Fruit fly (Drosophila melanogaster) whole organism, prepupa: Measurements from ENCODE around the gene RpL7-like.

Experiments used
- CG10631 ChIP-seq: fragments of 200-800 bp; sonication (Bioruptor generic); optimal IDR thresholded peaks from 2 replicates; lab custom pipeline; 2016; ENCODE audit warnings: missing biosample characterization, missing genetic modification characterization
- CG10669 ChIP-seq: fragments of 200-800 bp; sonication (Bioruptor generic); optimal IDR thresholded peaks from 3 replicates; lab custom pipeline; 2018; ENCODE audit warnings: missing biosample characterization, mild to moderate bottlenecking, missing genetic modification characterization, moderate library complexity
- CG11294 ChIP-seq: fragments of 200-800 bp; sonication (Bioruptor generic); IDR thresholded peaks from 2 replicates; pipeline ENCODE4 v1.3.6; 2022; ENCODE audit warnings: missing biosample characterization, missing genetic modification characterization
- CG11762 ChIP-seq: fragments of 200-800 bp; sonication (Bioruptor generic); optimal IDR thresholded peaks from 3 replicates; lab custom pipeline; 2016; ENCODE audit warnings: missing biosample characterization, missing genetic modification characterization; ENCODE audit not compliant: insufficient read depth
- CG11902 ChIP-seq: fragments of 200-800 bp; sonication (Bioruptor generic); optimal IDR thresholded peaks from 3 replicates; lab custom pipeline; 2016; ENCODE audit warnings: missing biosample characterization, missing genetic modification characterization
- CG15336 ChIP-seq: fragments of 200-800 bp; sonication (Bioruptor generic); IDR thresholded peaks from 2 replicates; pipeline ENCODE4 v1.3.6; 2022; ENCODE audit warnings: missing biosample characterization, missing genetic modification characterization
- CG1621 ChIP-seq: fragments of 200-800 bp; sonication (Bioruptor generic); optimal IDR thresholded peaks from 3 replicates; lab custom pipeline; 2018; ENCODE audit warnings: missing biosample characterization, mild to moderate bottlenecking, missing genetic modification characterization
- CG16779 ChIP-seq: fragments of 200-800 bp; sonication (Bioruptor generic); optimal IDR thresholded peaks from 3 replicates; lab custom pipeline; 2017; ENCODE audit warnings: missing biosample characterization, mild to moderate bottlenecking, missing genetic modification characterization
- CG3032 ChIP-seq: fragments of 200-800 bp; optimal IDR thresholded peaks from 2 replicates; lab custom pipeline; 2019; ENCODE audit warnings: missing biosample characterization, mild to moderate bottlenecking, missing genetic modification characterization, moderate library complexity
- CG34406 ChIP-seq: fragments of 200-800 bp; sonication (Bioruptor generic); optimal IDR thresholded peaks from 3 replicates; lab custom pipeline; 2016; ENCODE audit warnings: missing biosample characterization, missing genetic modification characterization
- CG3919 ChIP-seq: fragments of 200-800 bp; sonication (Bioruptor generic); optimal IDR thresholded peaks from 3 replicates; lab custom pipeline; 2016; ENCODE audit warnings: missing biosample characterization, missing genetic modification characterization
- CG6163 ChIP-seq: fragments of 200-800 bp; sonication (Bioruptor generic); IDR thresholded peaks from 3 replicates; pipeline ENCODE4 v1.3.6; 2022; ENCODE audit warnings: missing biosample characterization, missing genetic modification characterization
- CG6792 ChIP-seq: fragments of 200-800 bp; sonication (Bioruptor generic); optimal IDR thresholded peaks from 3 replicates; lab custom pipeline; 2016; ENCODE audit warnings: missing biosample characterization, missing genetic modification characterization
- CG6808 ChIP-seq: fragments of 200-800 bp; sonication (Bioruptor generic); optimal IDR thresholded peaks from 3 replicates; lab custom pipeline; 2017; ENCODE audit warnings: missing biosample characterization, missing genetic modification characterization, mild to moderate bottlenecking, moderate library complexity, missing genetic modification reagents
- CG6854 ChIP-seq: fragments of 200-800 bp; sonication (Bioruptor generic); optimal IDR thresholded peaks from 2 replicates; lab custom pipeline; 2017; ENCODE audit warnings: missing biosample characterization, mild to moderate bottlenecking, missing genetic modification characterization
- CG7368 ChIP-seq: fragments of 200-800 bp; sonication (Bioruptor generic); optimal IDR thresholded peaks from 3 replicates; lab custom pipeline; 2016; ENCODE audit warnings: missing biosample characterization, missing genetic modification characterization
- CG8119 ChIP-seq: fragments of 200-800 bp; sonication (Bioruptor generic); IDR thresholded peaks from 3 replicates; pipeline ENCODE4 v1.3.6; 2022; ENCODE audit warnings: missing biosample characterization, missing genetic modification characterization
- CG8319 ChIP-seq: fragments of 200-800 bp; sonication (Bioruptor generic); optimal IDR thresholded peaks from 3 replicates; lab custom pipeline; 2016; ENCODE audit warnings: missing biosample characterization, missing genetic modification characterization
- CG8632 ChIP-seq: fragments of 200-800 bp; sonication (Bioruptor generic); optimal IDR thresholded peaks from 3 replicates; lab custom pipeline; 2016; ENCODE audit warnings: missing biosample characterization, missing genetic modification characterization
- CG9139 ChIP-seq: fragments of 200-800 bp; sonication (Bioruptor generic); optimal IDR thresholded peaks from 3 replicates; lab custom pipeline; 2017; ENCODE audit warnings: missing biosample characterization, mild to moderate bottlenecking, missing genetic modification characterization
- Eip78C ChIP-seq: fragments of 200-800 bp; sonication (Bioruptor generic); peaks from one replicate; lab custom pipeline; 2016; ENCODE audit warnings: missing biosample characterization, missing genetic modification characterization
- Eip93F ChIP-seq: fragments of 200-800 bp; sonication (Bioruptor generic); optimal IDR thresholded peaks from 2 replicates; lab custom pipeline; 2016; ENCODE audit warnings: missing biosample characterization, mild to moderate bottlenecking, missing genetic modification characterization
- Ets21C ChIP-seq: fragments of 200-800 bp; sonication (Bioruptor generic); optimal IDR thresholded peaks from 3 replicates; lab custom pipeline; 2016; ENCODE audit warnings: missing biosample characterization, missing genetic modification characterization
- Ets96B ChIP-seq: fragments of 200-800 bp; optimal IDR thresholded peaks from 2 replicates; lab custom pipeline; 2019; ENCODE audit warnings: missing biosample characterization, mild to moderate bottlenecking, missing genetic modification characterization, moderate library complexity
- Gug ChIP-seq: fragments of 200-800 bp; sonication (Bioruptor generic); IDR thresholded peaks from 2 replicates; pipeline ENCODE4 v1.3.6; 2022; ENCODE audit warnings: missing biosample characterization, missing genetic modification characterization
- Hr38 ChIP-seq: sonication (Bioruptor generic); optimal IDR thresholded peaks from 2 replicates; lab custom pipeline; 2016; ENCODE audit warnings: missing biosample characterization, missing genetic modification characterization
- Lpt ChIP-seq: fragments of 200-800 bp; sonication (Bioruptor generic); optimal IDR thresholded peaks from 3 replicates; lab custom pipeline; 2016; ENCODE audit warnings: missing biosample characterization, missing genetic modification characterization
- OdsH ChIP-seq: fragments of 200-800 bp; sonication (Bioruptor generic); optimal IDR thresholded peaks from 3 replicates; lab custom pipeline; 2016; ENCODE audit warnings: missing biosample characterization, missing genetic modification characterization
- Smox ChIP-seq: fragments of 200-800 bp; sonication (Bioruptor generic); optimal IDR thresholded peaks from 3 replicates; lab custom pipeline; 2016; ENCODE audit warnings: missing biosample characterization, missing genetic modification characterization
- Sox14 ChIP-seq: fragments of 200-800 bp; sonication (Bioruptor generic); optimal IDR thresholded peaks from 3 replicates; lab custom pipeline; 2016; ENCODE audit warnings: missing biosample characterization, missing genetic modification characterization
- achi ChIP-seq: fragments of 200-800 bp; sonication (Bioruptor generic); optimal IDR thresholded peaks from 3 replicates; lab custom pipeline; 2016; ENCODE audit warnings: missing biosample characterization, missing genetic modification characterization
- acj6 ChIP-seq: fragments of 200-800 bp; sonication (Bioruptor generic); optimal IDR thresholded peaks from 3 replicates; lab custom pipeline; 2016; ENCODE audit warnings: missing biosample characterization, missing genetic modification characterization
- cyc ChIP-seq: fragments of 200-800 bp; sonication (Bioruptor generic); optimal IDR thresholded peaks from 3 replicates; lab custom pipeline; 2016; ENCODE audit warnings: missing biosample characterization, missing genetic modification characterization
- dac ChIP-seq: fragments of 200-800 bp; sonication (Bioruptor generic); optimal IDR thresholded peaks from 2 replicates; lab custom pipeline; 2017; ENCODE audit warnings: missing biosample characterization, mild to moderate bottlenecking, missing genetic modification characterization
- dsx ChIP-seq: fragments of 200-800 bp; optimal IDR thresholded peaks from 3 replicates; lab custom pipeline; 2019; ENCODE audit warnings: missing biosample characterization, mild to moderate bottlenecking, missing genetic modification characterization, moderate library complexity; ENCODE audit not compliant: poor library complexity, severe bottlenecking
- eg ChIP-seq: fragments of 200-800 bp; sonication (Bioruptor generic); IDR thresholded peaks from 3 replicates; pipeline ENCODE4 v1.3.6; 2022; ENCODE audit warnings: missing biosample characterization, missing genetic modification characterization
- esn ChIP-seq: fragments of 200-800 bp; sonication (Bioruptor generic); optimal IDR thresholded peaks from 2 replicates; lab custom pipeline; 2016; ENCODE audit warnings: missing biosample characterization, mild to moderate bottlenecking, missing genetic modification characterization, moderate library complexity
- fd85E ChIP-seq: fragments of 200-800 bp; sonication (Bioruptor generic); optimal IDR thresholded peaks from 3 replicates; lab custom pipeline; 2016; ENCODE audit warnings: missing biosample characterization, missing genetic modification characterization
- lz ChIP-seq: fragments of 200-800 bp; sonication (Bioruptor generic); optimal IDR thresholded peaks from 3 replicates; lab custom pipeline; 2016; ENCODE audit warnings: missing biosample characterization, missing genetic modification characterization
- net ChIP-seq: fragments of 200-800 bp; sonication (Bioruptor generic); optimal IDR thresholded peaks from 3 replicates; lab custom pipeline; 2016; ENCODE audit warnings: missing biosample characterization, missing genetic modification characterization
- spab ChIP-seq: fragments of 200-800 bp; sonication (Bioruptor generic); optimal IDR thresholded peaks from 2 replicates; lab custom pipeline; 2017; ENCODE audit warnings: missing biosample characterization, mild to moderate bottlenecking, missing genetic modification characterization, missing genetic modification reagents
- ss ChIP-seq, 2 experiments: fragments of 200-800 bp; sonication (Bioruptor generic); optimal IDR thresholded peaks; 2 replicates in 1 of 2; 3 replicates in 1 of 2; lab custom pipeline; 2017 to 2018; ENCODE audit warnings: mild to moderate bottlenecking in 2 of 2, missing biosample characterization in 2 of 2, missing genetic modification characterization in 2 of 2, moderate library complexity in 1 of 2
- svp ChIP-seq: fragments of 200-800 bp; sonication (Bioruptor generic); peaks from one replicate; lab custom pipeline; 2016; ENCODE audit warnings: missing biosample characterization, missing genetic modification characterization
- topi ChIP-seq: fragments of 200-800 bp; sonication (Bioruptor generic); optimal IDR thresholded peaks from 3 replicates; lab custom pipeline; 2016; ENCODE audit warnings: missing biosample characterization, missing genetic modification characterization
- vri ChIP-seq: fragments of 200-800 bp; sonication (Bioruptor generic); optimal IDR thresholded peaks from 3 replicates; lab custom pipeline; 2016; ENCODE audit warnings: missing biosample characterization, mild to moderate bottlenecking, missing genetic modification characterization

Gene RpL7-like

DNA sequence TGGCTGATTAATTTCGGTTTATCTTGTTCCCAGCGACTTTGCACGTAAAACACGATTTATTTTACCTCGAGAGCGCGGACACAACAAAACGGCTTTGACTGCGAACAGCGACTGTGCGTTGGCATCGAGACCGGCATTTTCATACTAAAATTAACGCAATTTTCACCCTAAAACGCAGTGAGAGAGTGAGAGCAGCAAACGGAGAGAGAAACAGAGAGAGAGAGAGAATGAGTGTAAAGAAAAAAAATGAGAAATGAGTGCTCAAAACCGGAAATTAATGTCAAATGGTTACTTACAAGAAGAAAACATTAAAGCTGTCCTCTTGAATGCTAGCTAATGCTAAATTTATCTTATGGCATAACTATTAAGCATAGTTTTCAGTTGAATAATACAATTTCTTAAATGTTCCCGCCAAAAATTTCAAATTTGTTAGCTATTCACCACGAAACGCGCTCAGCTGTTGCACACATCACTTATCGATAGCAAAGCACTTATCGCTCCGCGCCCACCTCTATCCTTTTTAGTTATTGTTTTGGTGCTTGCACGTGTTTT, at the start of gene RpL7-like, which contains the start of the genes JhI-21 and CG34164:
Gene RpL7-like (plus strand): TSS at position 490 of the 552 bp plus-strand sequence.
Gene JhI-21 (minus strand): TSS at position 206 of the 552 bp plus-strand sequence.
Gene CG34164 (plus strand): TSS at position 512 of the 552 bp plus-strand sequence.
- TF ChIP-seq Sox14 (GFP tag; lab: Kevin White, UChicago), result no peak
- peak; percentile 61 for TF ChIP-seq CG6854
- TF ChIP-seq Ets96B (tag; lab: Kevin White, UChicago), result no peak
- no peak for TF ChIP-seq Gug
- no peak for TF ChIP-seq lz (GFP tag; lab: Kevin White, UChicago)
- peak; percentile 61 for TF ChIP-seq CG16779
- TF ChIP-seq CG11902 (GFP tag; lab: Kevin White, UChicago), result no peak
- TF ChIP-seq Eip78C (GFP tag; lab: Kevin White, UChicago), result peak; percentile 77
- TF ChIP-seq CG3919 (GFP tag; lab: Kevin White, UChicago), result no peak
- TF ChIP-seq Hr38 (GFP tag; lab: Kevin White, UChicago), result no peak
- no peak for TF ChIP-seq spab (GFP tag; lab: Kevin White, UChicago)
- TF ChIP-seq CG10669, result no peak
- peak; percentile 50; the same call in 1 of the 2 replicates for TF ChIP-seq CG15336
- TF ChIP-seq CG10631 (GFP tag; lab: Kevin White, UChicago), result no peak
- TF ChIP-seq CG6792 (GFP tag; lab: Kevin White, UChicago), result peak; percentile 1
- peak; percentile 49; the same call in 2 of the 3 replicates for TF ChIP-seq CG8119 (GFP tag; lab: Robert Waterston, UW)
- TF ChIP-seq CG11294, result no peak
- TF ChIP-seq esn, result peak; percentile 40
- TF ChIP-seq Lpt (GFP tag; lab: Kevin White, UChicago), result no peak
- peak; percentile 44 for TF ChIP-seq achi
- no peak for TF ChIP-seq svp (GFP tag; lab: Kevin White, UChicago)
- TF ChIP-seq Ets21C (GFP tag; lab: Kevin White, UChicago), result no peak

DNA sequence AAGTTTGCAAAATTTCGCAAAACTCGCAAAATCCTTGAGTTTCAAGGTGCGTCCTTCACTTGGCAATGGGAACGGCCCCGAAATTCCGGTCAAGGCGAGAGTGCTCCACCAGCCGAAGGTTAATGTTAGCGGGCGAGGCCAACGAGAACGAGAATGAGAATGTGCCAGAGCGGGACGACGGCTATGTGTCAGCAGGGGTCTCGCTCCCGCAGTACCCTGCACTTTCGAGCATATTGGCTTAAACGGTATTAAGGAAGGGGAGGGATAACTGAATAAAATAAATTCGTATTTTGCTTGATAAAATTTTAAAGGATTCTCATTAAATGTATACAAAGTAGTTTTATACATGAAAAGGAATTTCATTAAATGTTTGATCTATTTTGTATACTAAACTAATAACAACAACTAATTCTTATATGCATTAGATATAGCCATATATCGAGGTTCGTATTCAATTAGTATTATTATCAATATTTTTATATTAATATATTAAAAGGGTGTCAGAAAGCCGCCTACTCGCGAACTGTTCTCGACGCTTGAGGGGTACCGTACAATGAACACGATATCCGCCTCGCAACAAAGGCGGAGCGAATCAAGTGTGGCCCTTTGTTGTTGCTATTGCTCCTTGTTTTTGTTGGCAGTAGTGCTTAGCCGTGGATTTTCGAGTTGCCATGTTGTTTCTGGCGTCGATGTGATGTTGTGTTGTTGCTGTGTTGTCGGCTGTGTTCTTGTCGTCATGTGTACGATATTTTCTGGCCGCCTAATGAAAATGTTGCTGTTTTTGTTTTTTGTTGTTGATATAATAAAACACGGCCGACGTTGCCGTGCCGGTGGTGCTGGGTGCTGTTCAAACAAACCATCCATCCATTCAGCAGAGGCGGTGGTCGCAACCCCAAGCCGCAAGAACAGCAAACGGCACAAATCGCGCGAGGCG, 49.5 kb upstream of the RpL7-like start:
- TF ChIP-seq cyc (GFP tag; lab: Kevin White, UChicago), result peak; percentile 82
- peak; percentile 98 for TF ChIP-seq svp (GFP tag; lab: Kevin White, UChicago)
- TF ChIP-seq CG7368 (GFP tag; lab: Kevin White, UChicago), result peak; percentile 81
- peak; percentile 57 for TF ChIP-seq dac (GFP tag; lab: Kevin White, UChicago)
- no peak for TF ChIP-seq Gug
- no peak for TF ChIP-seq CG6163
- no peak for TF ChIP-seq vri (GFP tag; lab: Kevin White, UChicago)
- TF ChIP-seq CG15336, result no peak
- peak; percentile 88 for TF ChIP-seq acj6 (GFP tag; lab: Kevin White, UChicago)
- TF ChIP-seq CG8632, result peak; percentile 92
- TF ChIP-seq Lpt (GFP tag; lab: Kevin White, UChicago), result peak; percentile 76
- TF ChIP-seq CG9139 (GFP tag; lab: Kevin White, UChicago), result peak; percentile 87
- TF ChIP-seq Smox, result peak; percentile 72
- peak; percentile 90 for TF ChIP-seq OdsH (GFP tag; lab: Kevin White, UChicago)
- TF ChIP-seq lz (GFP tag; lab: Kevin White, UChicago), result peak; percentile 77
- peak; percentile 87 for TF ChIP-seq CG11902 (GFP tag; lab: Kevin White, UChicago)
- peak; percentile 14 for TF ChIP-seq fd85E (GFP tag; lab: Kevin White, UChicago)
- TF ChIP-seq Eip93F (GFP tag; lab: Kevin White, UChicago), result no peak
- TF ChIP-seq CG34406 (GFP tag; lab: Kevin White, UChicago), result peak; percentile 91
- TF ChIP-seq CG6808 (GFP tag; lab: Kevin White, UChicago), result peak; percentile 93
- TF ChIP-seq Ets21C (GFP tag; lab: Kevin White, UChicago), result peak; percentile 59
- no peak for TF ChIP-seq CG8119 (GFP tag; lab: Robert Waterston, UW)
- TF ChIP-seq dsx (GFP tag; lab: Kevin White, UChicago), result peak; percentile 80
- TF ChIP-seq ss (GFP tag; optimal IDR thresholded peaks at IDR 0.05; lab: Kevin White, UChicago), result peak; percentile 91 to 96
- TF ChIP-seq CG11294, result no peak
- TF ChIP-seq eg, result no peak
- peak; percentile 82 for TF ChIP-seq net (GFP tag; lab: Kevin White, UChicago)
- TF ChIP-seq Eip78C (GFP tag; lab: Kevin White, UChicago), result peak; percentile 96
- no peak for TF ChIP-seq CG1621 (tag; lab: Kevin White, UChicago)
- TF ChIP-seq CG8319 (GFP tag; lab: Kevin White, UChicago), result peak; percentile 76
- peak; percentile 86 for TF ChIP-seq CG10669
- TF ChIP-seq CG6792 (GFP tag; lab: Kevin White, UChicago), result peak; percentile 85
- peak; percentile 79 for TF ChIP-seq topi (GFP tag; lab: Kevin White, UChicago)
- TF ChIP-seq CG3032 (tag; lab: Kevin White, UChicago), result peak; percentile 95
- peak; percentile 84 for TF ChIP-seq CG11762
- peak; percentile 95 for TF ChIP-seq Ets96B (tag; lab: Kevin White, UChicago)
